Fruit fly (Drosophila melanogaster): Measurements from ENCODE around the gene Dci.
A peak's percentile ranks its signal among the peaks of the same experiment; 100 is the strongest.

Dci gene

dm6 chr3L:813229-813837 lies 37.8 kb upstream of the Dci start:
- TF ChIP-seq CG4496 (GFP tag; IDR thresholded peaks at IDR 0.05) (peak; percentile 97), CG8159 (tag; optimal IDR thresholded peaks at IDR 0.05) (peak; percentile 90), CG8301 (tag; optimal IDR thresholded peaks at IDR 0.05) (peak; percentile 96), CG32121 (GFP tag; IDR thresholded peaks at IDR 0.05) (peak; percentile 96), D1 (tag; optimal IDR thresholded peaks at IDR 0.05) (peak; percentile 77), Snoo (tag; optimal IDR thresholded peaks at IDR 0.05) (no peak), CG9948 (tag; optimal IDR thresholded peaks at IDR 0.05) (peak; percentile 92), CG12605 (GFP tag; IDR thresholded peaks at IDR 0.05) (peak; percentile 92), CG14655 (GFP tag; optimal IDR thresholded peaks at IDR 0.05) (peak; percentile 96), CG15710 (tag; optimal IDR thresholded peaks at IDR 0.05) (peak; percentile 88), CG17806 (tag; optimal IDR thresholded peaks at IDR 0.05) (peak; percentile 93), CG10348 (GFP tag; IDR thresholded peaks at IDR 0.05) (peak; percentile 58; the same call in 1 of the 2 replicates), CG13204 (GFP tag; optimal IDR thresholded peaks at IDR 0.05) (peak; percentile 41), Pif1B (GFP tag; optimal IDR thresholded peaks at IDR 0.05) (peak; percentile 85), Pif1A (GFP tag; optimal IDR thresholded peaks at IDR 0.05) (peak; percentile 90), CG34367 (tag; optimal IDR thresholded peaks at IDR 0.05) (peak; percentile 91), EcR (GFP tag; optimal IDR thresholded peaks at IDR 0.05) (peak; percentile 32), gl (tag; optimal IDR thresholded peaks at IDR 0.05) (peak; percentile 87), Ets98B (GFP tag; IDR thresholded peaks at IDR 0.05) (peak; percentile 97), fd96Ca (GFP tag; IDR thresholded peaks at IDR 0.05) (peak; percentile 98), rn (GFP tag; IDR thresholded peaks at IDR 0.05) (peak; percentile 92)

- TF ChIP-seq Snoo (tag; optimal IDR thresholded peaks at IDR 0.05) (no peak), Ets98B (GFP tag; IDR thresholded peaks at IDR 0.05) (peak; percentile 33; the same call in 1 of the 2 replicates), CG15710 (tag; optimal IDR thresholded peaks at IDR 0.05) (peak; percentile 0), CG32121 (GFP tag; IDR thresholded peaks at IDR 0.05) (no peak), CG8159 (tag; optimal IDR thresholded peaks at IDR 0.05) (peak; percentile 31), CG12605 (GFP tag; IDR thresholded peaks at IDR 0.05) (0 out of 2 replicates have a peak, but pooled peaks have one; percentile 16), CG4496 (GFP tag; IDR thresholded peaks at IDR 0.05) (peak; percentile 45; the same call in 1 of the 3 replicates), CG13204 (GFP tag; optimal IDR thresholded peaks at IDR 0.05) (no peak), EcR (GFP tag; optimal IDR thresholded peaks at IDR 0.05) (no peak), D1 (tag; optimal IDR thresholded peaks at IDR 0.05) (no peak), CG9948 (tag; optimal IDR thresholded peaks at IDR 0.05) (peak; percentile 31), CG8301 (tag; optimal IDR thresholded peaks at IDR 0.05) (peak; percentile 43), CG10348 (GFP tag; IDR thresholded peaks at IDR 0.05) (no peak), Pif1B (GFP tag; optimal IDR thresholded peaks at IDR 0.05) (no peak), CG17806 (tag; optimal IDR thresholded peaks at IDR 0.05) (peak; percentile 32), fd96Ca (GFP tag; IDR thresholded peaks at IDR 0.05) (0 out of 3 replicates have a peak, but pooled peaks have one; percentile 44), rn (GFP tag; IDR thresholded peaks at IDR 0.05) (no peak), gl (tag; optimal IDR thresholded peaks at IDR 0.05) (no peak), Pif1A (GFP tag; optimal IDR thresholded peaks at IDR 0.05) (peak; percentile 21), CG34367 (tag; optimal IDR thresholded peaks at IDR 0.05) (no peak), CG14655 (GFP tag; optimal IDR thresholded peaks at IDR 0.05) (peak; percentile 56)
Measured at dm6 chr3L:813911-814310, 37.2 kb upstream of the Dci start.

dm6 chr3L:815234-816200 lies 35.6 kb upstream of the Dci start:
- 0 out of 3 replicates have a peak, but pooled peaks have one; percentile 31 for TF ChIP-seq CG4496 (GFP tag; IDR thresholded peaks at IDR 0.05)
- no peak for TF ChIP-seq Pif1A (GFP tag; optimal IDR thresholded peaks at IDR 0.05)

- TF ChIP-seq rn (GFP tag; IDR thresholded peaks at IDR 0.05) (no peak), Snoo (tag; optimal IDR thresholded peaks at IDR 0.05) (peak; percentile 22), CG9948 (tag; optimal IDR thresholded peaks at IDR 0.05) (peak; percentile 38), CG15710 (tag; optimal IDR thresholded peaks at IDR 0.05) (peak; percentile 41), CG17806 (tag; optimal IDR thresholded peaks at IDR 0.05) (peak; percentile 38), Pif1B (GFP tag; optimal IDR thresholded peaks at IDR 0.05) (peak; percentile 46), Ets98B (GFP tag; IDR thresholded peaks at IDR 0.05) (no peak), gl (tag; optimal IDR thresholded peaks at IDR 0.05) (no peak), CG14655 (GFP tag; optimal IDR thresholded peaks at IDR 0.05) (no peak), CG12605 (GFP tag; IDR thresholded peaks at IDR 0.05) (no peak), EcR (GFP tag; optimal IDR thresholded peaks at IDR 0.05) (no peak), fd96Ca (GFP tag; IDR thresholded peaks at IDR 0.05) (no peak), CG8159 (tag; optimal IDR thresholded peaks at IDR 0.05) (peak; percentile 59), CG10348 (GFP tag; IDR thresholded peaks at IDR 0.05) (no peak), CG4496 (GFP tag; IDR thresholded peaks at IDR 0.05) (no peak), D1 (tag; optimal IDR thresholded peaks at IDR 0.05) (no peak), CG34367 (tag; optimal IDR thresholded peaks at IDR 0.05) (peak; percentile 42), CG8301 (tag; optimal IDR thresholded peaks at IDR 0.05) (no peak), Pif1A (GFP tag; optimal IDR thresholded peaks at IDR 0.05) (peak; percentile 63), CG13204 (GFP tag; optimal IDR thresholded peaks at IDR 0.05) (no peak), CG32121 (GFP tag; IDR thresholded peaks at IDR 0.05) (no peak)
Measured at dm6 chr3L:817708-818107, 33.4 kb upstream of the Dci start.
